Worm (Caenorhabditis elegans) whole organism, L4/young adult: ENCODE results near the gene phat-7.

Experiments used
- W03F9.2 ChIP-seq: fragments of 150-350 bp; optimal IDR thresholded peaks from 2 replicates; lab custom pipeline; 2014; ENCODE audit warnings: missing biosample characterization, missing genetic modification characterization
- dao-5 ChIP-seq: sonication (generic microtip); optimal IDR thresholded peaks from 2 replicates; lab custom pipeline; 2016; ENCODE audit warnings: missing genotype, missing genetic modification characterization, moderate library complexity, missing compliant biosample characterization
- him-1 ChIP-seq: sonication (generic microtip); optimal IDR thresholded peaks from 2 replicates; lab custom pipeline; 2016; ENCODE audit warnings: missing genotype, missing genetic modification reagents, missing genetic modification characterization, missing compliant biosample characterization

The phat-7 gene

DNA sequence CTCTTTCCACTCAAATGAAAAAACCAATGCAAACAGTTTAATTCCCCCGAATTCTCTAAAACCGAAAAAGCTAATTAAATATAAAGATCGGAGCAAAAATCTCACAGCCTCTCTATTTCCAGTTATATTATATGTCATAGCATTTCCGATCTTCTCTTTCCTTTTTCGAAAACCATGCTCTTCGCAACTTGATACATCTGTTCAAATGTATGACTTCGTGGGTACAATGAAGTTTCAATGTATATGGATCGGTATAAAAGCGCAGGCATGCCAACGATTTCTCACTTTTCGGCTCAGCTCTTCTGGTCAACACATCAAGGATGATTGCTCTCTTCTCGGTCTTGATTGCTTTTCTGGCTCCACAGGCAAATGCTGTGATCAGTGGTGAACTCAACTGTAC lies at the start of gene phat-7:
TSS of gene phat-7 (plus strand) at position 301 of the 400 bp plus-strand sequence.
- TF ChIP-seq him-1 (no peak), dao-5 (tag; lab: Kevin White, UChicago) (no peak), W03F9.2 (tag; lab: Kevin White, UChicago) (no peak)

DNA sequence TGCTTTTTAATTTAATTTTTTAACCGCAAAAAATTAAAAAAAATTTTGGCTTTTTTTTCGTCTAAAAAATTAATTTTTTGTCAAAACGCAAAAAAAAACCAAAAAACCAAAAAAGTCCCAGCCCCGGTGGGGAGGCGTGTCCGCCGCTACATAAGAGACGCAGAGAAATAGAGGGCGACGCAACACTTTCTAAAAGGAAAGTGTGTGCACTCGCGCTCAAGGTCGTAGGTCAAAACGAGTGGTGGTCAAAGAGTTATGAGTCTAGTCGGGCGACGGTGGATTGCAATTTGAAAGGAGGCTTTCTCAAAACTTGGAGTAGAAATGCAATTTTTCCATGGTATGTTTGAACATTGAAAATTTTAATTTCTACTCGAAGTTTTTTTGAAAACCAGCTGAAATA lies 41.6 kb upstream of the phat-7 start:
- TF ChIP-seq dao-5 (tag; lab: Kevin White, UChicago) (no peak), him-1 (no peak), W03F9.2 (tag; lab: Kevin White, UChicago) (no peak)

DNA sequence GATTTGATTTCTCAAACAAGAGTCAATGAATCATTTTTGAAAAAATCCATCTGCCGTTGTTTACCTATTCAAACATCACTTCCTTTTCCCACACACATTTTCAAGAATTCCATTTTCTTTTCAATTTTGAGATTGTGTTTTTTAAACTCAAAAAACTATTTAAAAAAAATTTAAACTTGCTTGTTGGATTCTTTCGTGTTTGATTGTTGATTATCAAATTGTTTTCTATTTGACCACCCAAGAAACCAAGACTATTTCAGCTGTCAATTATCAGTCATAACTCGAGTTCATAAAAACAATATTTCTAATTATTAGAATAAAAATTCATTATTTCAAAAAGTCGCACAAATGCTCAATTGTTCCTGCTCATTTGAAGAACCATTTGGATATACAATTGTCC lies 41.0 kb upstream of the phat-7 start, which contains the start of gene srh-8:
TSS of gene srh-8 (plus strand) at position 301 of the 400 bp plus-strand sequence.
- TF ChIP-seq W03F9.2 (tag; lab: Kevin White, UChicago) = no peak
- no peak for TF ChIP-seq him-1

DNA sequence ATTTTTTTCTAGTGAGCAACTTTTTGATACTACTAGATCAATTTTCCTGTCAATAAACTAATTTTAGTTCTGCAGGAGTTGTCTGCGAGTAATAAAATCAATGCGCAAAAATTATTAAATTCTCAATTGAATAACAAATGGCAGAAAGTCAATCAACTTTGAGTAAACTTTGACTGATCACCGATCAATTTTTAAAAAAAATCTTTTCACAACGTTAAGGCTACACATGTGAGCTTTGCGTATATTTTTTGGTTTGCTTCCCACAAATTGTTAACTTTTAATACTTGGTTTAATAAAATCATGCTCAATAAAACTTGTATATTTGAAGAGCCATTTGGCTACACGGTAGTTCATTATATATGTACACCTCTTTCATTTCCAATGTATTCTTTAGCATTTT lies 38.3 kb upstream of the phat-7 start, which contains the start of gene srh-7:
TSS of gene srh-7 (plus strand) at position 301 of the 400 bp plus-strand sequence.
- TF ChIP-seq dao-5 (tag; lab: Kevin White, UChicago) (no peak), W03F9.2 (tag; lab: Kevin White, UChicago) (no peak), him-1 (no peak)

DNA sequence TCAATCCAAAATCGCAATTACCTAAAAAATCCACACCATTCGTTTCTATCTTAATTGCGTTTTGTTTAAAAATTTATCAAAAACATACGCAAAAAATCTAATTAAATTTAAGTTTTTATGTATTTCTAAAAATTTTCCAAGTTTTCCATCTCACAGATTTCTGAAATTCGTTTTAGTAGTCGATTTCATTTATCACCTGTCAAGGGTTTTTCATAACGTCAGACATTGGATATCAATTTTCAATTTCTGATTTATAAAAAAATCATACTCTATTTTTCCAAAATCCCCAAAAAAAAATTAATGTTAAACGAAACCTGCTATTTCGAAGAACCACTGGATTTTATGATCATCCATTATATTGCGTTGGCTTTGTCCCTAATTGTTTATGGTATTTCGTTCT lies 36.1 kb upstream of the phat-7 start, which contains the start of gene srh-4:
TSS of gene srh-4 (plus strand) at position 301 of the 400 bp plus-strand sequence.
- TF ChIP-seq W03F9.2 (tag; lab: Kevin White, UChicago) (no peak), dao-5 (tag; lab: Kevin White, UChicago) (no peak), him-1 (no peak)

DNA sequence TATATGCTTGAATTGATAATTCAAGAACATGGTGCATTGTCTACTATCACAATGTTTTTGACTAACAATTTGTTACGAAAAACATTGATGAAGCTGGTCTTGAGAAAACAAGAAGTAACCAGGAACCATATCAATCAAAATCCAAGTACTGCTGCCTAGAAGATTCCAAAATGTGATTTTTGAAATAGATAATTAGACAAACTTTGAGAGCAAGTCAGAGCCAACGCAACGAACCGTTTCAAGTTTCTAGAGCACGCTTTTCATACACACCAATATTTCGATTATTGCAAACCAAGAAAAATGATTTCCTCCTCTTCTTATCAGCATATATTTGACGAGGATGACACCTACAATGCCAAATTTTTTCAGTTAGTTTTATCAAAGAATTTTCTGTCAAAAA lies 29.4 kb upstream of the phat-7 start, which contains the start of gene srw-89:
TSS of gene srw-89 (plus strand) at position 301 of the 400 bp plus-strand sequence.
- TF ChIP-seq W03F9.2 (tag; lab: Kevin White, UChicago) (no peak), dao-5 (tag; lab: Kevin White, UChicago) (no peak)

DNA sequence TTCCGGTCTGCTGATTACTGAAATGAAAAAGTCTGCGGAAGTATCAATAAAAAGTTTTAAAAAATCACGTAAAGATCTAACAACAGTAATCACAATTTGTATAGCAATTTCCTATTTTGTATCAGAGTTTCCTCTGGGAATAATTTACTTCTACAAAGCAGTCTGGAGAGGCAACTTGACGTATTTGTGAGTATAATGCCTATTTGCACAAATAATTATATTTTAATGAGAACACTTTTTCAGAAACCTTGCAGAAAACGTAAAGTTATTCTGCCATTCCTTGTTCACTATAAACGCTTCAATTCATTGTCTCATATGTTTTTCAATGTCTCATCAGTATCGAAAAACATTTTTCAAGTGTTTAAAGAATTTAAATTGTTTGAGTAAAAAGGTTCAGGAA lies 27.6 kb upstream of the phat-7 start:
- no peak for TF ChIP-seq dao-5 (tag; lab: Kevin White, UChicago)

DNA sequence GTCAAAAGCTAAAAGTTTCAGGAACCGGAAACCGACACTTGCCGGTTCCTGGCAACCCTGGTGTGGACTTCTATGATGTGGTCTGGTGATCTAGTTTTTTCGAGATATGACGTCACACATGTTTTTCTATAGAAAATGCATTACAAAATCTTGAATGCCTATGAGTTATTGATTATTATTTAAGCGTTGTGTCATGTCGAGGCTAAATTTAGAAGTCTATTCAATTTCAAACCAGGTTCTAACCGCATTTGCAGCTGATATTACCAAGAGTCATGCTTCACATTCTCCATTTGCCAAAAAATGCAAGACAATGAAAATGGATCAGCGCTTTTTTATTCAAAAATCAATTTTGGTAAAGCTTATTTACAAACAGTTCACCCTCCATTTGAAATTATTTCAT lies 27.0 kb upstream of the phat-7 start, which contains the start of gene K09D9.3:
TSS of gene K09D9.3 (plus strand) at position 301 of the 400 bp plus-strand sequence.
- TF ChIP-seq him-1 (no peak), dao-5 (tag; lab: Kevin White, UChicago) (no peak), W03F9.2 (tag; lab: Kevin White, UChicago) (no peak)

DNA sequence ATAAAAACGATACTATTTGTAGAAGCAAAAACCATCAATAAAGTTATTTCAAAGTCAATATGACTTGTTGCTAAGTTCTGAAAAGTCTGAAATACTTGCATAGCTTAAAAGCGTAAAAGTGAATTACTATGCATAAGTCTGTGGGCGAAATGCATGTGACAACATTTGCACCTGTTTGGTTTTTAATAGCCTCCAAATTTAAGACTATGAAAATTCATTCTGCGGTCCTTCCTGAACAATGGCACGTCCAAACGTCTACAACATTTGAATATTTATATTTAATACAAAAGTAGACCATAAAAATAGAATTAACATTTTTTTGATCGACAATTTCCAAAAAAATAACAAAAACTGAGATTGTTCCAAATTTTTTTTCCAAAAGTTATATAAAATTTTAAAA lies 24.4 kb upstream of the phat-7 start, which contains the start of gene K09D9.14:
TSS of gene K09D9.14 (minus strand) at position 101 of the 400 bp plus-strand sequence.
- TF ChIP-seq dao-5 (tag; lab: Kevin White, UChicago) (no peak), him-1 (no peak), W03F9.2 (tag; lab: Kevin White, UChicago) (no peak)

DNA sequence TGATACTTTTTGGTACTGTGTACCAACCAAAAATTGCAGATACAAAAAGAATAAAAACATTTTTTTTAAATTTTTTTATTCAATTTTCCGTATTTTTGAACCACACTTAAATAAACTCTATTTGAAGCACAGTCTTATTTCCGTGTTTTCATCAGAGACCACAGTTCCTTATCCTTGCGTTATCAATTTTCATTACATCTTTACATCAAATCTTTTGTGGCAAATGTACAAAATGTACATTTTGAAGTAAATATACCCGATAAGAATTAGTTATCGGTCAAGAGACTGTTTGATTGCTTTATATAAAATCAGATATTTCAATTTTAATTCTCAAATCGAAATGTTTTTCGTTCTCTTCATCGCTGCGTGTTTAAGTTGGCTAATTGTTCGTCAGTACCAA lies 23.9 kb upstream of the phat-7 start, which contains the start of gene cyp-35A3:
TSS of gene cyp-35A3 (plus strand) at position 301 of the 400 bp plus-strand sequence.
- TF ChIP-seq dao-5 (tag; lab: Kevin White, UChicago) (no peak), W03F9.2 (tag; lab: Kevin White, UChicago) (no peak), him-1 (no peak)

DNA sequence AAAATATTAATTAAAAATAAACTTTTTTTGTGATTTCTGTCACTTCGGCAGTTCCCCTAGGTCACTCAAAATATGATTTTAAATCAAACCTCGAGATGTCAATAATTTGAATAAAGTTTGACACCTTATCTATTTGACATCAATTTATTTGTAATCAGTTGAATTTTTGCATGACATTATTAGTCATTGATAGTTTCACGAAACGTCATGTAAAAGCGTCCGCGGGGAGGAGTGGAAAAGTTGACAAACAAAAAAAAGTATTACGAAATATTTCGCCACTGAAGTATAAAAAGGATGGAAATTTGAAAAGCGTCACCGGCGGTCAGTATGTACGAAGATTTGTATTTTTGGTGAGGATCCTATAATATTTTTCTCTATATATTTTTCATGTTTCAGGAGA lies 21.4 kb upstream of the phat-7 start, which contains the start of gene K09D9.1:
TSS of gene K09D9.1 (plus strand) at position 271 of the 400 bp plus-strand sequence.
- TF ChIP-seq him-1 = no peak
- no peak for TF ChIP-seq W03F9.2 (tag; lab: Kevin White, UChicago)
- TF ChIP-seq dao-5 (tag; lab: Kevin White, UChicago) = no peak

DNA sequence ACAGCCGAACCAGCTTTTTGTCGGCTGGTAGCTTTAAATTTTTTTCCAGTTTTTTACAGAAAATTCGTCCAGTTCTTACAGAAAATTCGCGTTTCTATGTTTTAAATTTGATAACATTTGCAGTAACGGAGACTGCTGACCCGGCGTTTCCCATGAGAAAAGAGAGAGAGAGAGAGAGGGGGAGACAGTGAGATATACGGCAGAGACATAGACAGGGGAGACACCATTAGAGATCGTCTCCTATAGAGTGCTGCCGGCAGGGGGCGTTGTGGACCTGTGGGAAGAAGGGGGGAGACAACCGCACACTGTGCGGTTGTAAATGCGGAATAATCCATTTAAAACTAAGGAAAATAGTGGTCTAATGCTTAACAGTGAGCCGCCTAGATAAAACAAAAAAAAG lies 16.6 kb upstream of the phat-7 start:
- TF ChIP-seq W03F9.2 (tag; lab: Kevin White, UChicago) (no peak), him-1 (no peak), dao-5 (tag; lab: Kevin White, UChicago) (no peak)

DNA sequence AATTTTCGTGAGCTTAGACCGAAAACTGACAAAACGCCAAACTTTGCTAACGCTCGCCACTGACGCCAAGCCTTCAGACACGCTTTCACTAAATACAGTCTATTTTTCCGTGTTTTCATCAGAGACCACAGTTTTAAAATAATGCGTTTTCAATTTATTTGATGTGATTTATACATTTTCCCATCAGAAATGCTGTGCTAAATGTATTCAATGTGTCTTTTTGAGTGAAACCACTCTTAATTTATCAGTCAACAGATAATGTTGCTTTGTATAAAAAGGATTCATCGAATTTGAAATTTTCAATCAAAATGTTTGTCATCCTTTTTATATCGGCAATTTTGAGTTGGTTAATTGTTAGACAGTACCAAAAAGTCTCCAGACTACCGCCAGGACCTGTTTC lies 14.9 kb upstream of the phat-7 start, which contains the start of gene cyp-35A4:
TSS of gene cyp-35A4 (plus strand) at position 301 of the 400 bp plus-strand sequence.
- TF ChIP-seq dao-5 (tag; lab: Kevin White, UChicago) (no peak), him-1 (no peak), W03F9.2 (tag; lab: Kevin White, UChicago) (no peak)

DNA sequence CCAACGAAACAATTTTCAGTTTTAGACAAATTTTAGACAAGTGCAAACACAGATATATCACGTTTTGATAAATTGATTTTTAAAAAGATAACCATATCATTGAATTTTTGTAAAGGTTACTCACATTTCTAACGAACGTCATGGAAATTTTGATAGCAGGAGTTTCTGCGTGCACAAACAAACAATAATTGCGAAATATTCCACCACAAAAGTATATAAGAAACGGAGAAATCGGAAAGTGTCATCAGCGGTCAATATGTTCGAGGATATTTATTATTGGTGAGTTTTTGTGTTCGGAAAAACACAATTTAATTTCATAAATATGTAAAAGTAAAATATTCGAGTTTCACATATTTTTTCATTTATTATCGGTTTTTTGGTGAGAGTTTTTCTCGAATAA lies 11.9 kb upstream of the phat-7 start, which contains the start of gene C49G7.7:
TSS of gene C49G7.7 (plus strand) at position 174 of the 400 bp plus-strand sequence.
- no peak for TF ChIP-seq him-1

DNA sequence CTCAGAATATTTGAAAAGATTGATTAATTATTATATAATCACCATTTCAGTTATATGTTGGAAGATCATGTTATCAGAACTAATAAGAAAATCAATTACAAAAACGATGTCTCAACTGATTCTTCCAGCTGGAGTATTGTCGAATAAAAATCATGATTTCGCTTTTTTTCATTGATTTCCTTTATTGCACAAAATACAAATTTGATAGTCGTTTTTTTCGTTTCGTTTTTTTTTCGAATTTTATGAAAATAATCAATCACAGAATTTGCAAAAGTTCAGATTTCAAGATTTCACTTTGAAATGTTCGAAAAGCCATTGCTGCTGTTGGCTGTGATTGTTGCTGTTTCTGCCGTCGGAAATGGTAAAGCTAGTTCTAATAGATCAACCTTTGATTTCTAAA lies 10.4 kb upstream of the phat-7 start, which contains the start of gene C49G7.13:
TSS of gene C49G7.13 (plus strand) at position 301 of the 400 bp plus-strand sequence.
- TF ChIP-seq dao-5 (tag; lab: Kevin White, UChicago) = no peak
- TF ChIP-seq him-1 = no peak
